Fruit fly (Drosophila melanogaster) ovary, adult (tissue): ENCODE data around the gene NaPi-III.

Experiments
- CG17801 ChIP-seq: fragments of 200-800 bp; optimal IDR thresholded peaks from 2 replicates; lab custom pipeline; 2019; ENCODE audit warnings: missing biosample characterization, mild to moderate bottlenecking, missing genetic modification characterization, moderate library complexity; ENCODE audit not compliant: partially characterized antibody

NaPi-III gene

dm6 chr3L:11102930-11103329, 20.2 kb upstream of the NaPi-III start, which contains the start of gene Elo68alpha:
Gene Elo68alpha, minus strand, starts transcription at chr3L:11103030.
- TF ChIP-seq CG17801 (GFP tag; lab: Kevin White, UChicago): no peak

dm6 chr3L:11103773-11104172, 19.4 kb upstream of the NaPi-III start, which contains the start of gene CG32071:
Gene CG32071, minus strand, starts transcription at chr3L:11103873.
- no peak for TF ChIP-seq CG17801 (GFP tag; lab: Kevin White, UChicago)

dm6 chr3L:11107432-11107831, 15.7 kb upstream of the NaPi-III start, which contains the start of gene CG32073:
Gene CG32073, minus strand, starts transcription at chr3L:11107582.
- TF ChIP-seq CG17801 (GFP tag; lab: Kevin White, UChicago): no peak

- TF ChIP-seq CG17801 (GFP tag; lab: Kevin White, UChicago): no peak
Measured at dm6 chr3L:11107935-11108334, 15.2 kb upstream of the NaPi-III start, which contains the start of gene CG12522. Gene CG12522, plus strand, starts transcription at chr3L:11108235.

dm6 chr3L:11109454-11109853, 13.7 kb upstream of the NaPi-III start, which contains the start of the genes CG34012 and emei:
Gene CG34012, minus strand, starts transcription at chr3L:11109505.
Gene emei, plus strand, starts transcription at chr3L:11109690.
- TF ChIP-seq CG17801 (GFP tag; lab: Kevin White, UChicago): no peak

- no peak for TF ChIP-seq CG17801 (GFP tag; lab: Kevin White, UChicago)
Measured at dm6 chr3L:11112427-11112826, 10.7 kb upstream of the NaPi-III start.

- TF ChIP-seq CG17801 (GFP tag; lab: Kevin White, UChicago): peak; percentile 76
Measured at dm6 chr3L:11113198-11114197, 9.7 kb upstream of the NaPi-III start, which contains the start of gene Sod1. Gene Sod1, minus strand, starts transcription at chr3L:11113740.

- no peak for TF ChIP-seq CG17801 (GFP tag; lab: Kevin White, UChicago)
Measured at dm6 chr3L:11117733-11118132, 5.4 kb upstream of the NaPi-III start.

- no peak for TF ChIP-seq CG17801 (GFP tag; lab: Kevin White, UChicago)
Measured at dm6 chr3L:11118627-11119395, 4.3 kb upstream of the NaPi-III start.

- TF ChIP-seq CG17801 (GFP tag; lab: Kevin White, UChicago): no peak
Measured at dm6 chr3L:11119396-11119900, 3.7 kb upstream of the NaPi-III start.

dm6 chr3L:11119901-11120418, 3.2 kb upstream of the NaPi-III start:
- TF ChIP-seq CG17801 (GFP tag; lab: Kevin White, UChicago): no peak

- peak; percentile 82 for TF ChIP-seq CG17801 (GFP tag; lab: Kevin White, UChicago)
Measured at dm6 chr3L:11120419-11120958, 2.7 kb upstream of the NaPi-III start, which contains the start of the genes FoxK and mRpL2. Gene FoxK, minus strand, starts transcription at chr3L:11120783. Gene mRpL2, plus strand, starts transcription at chr3L:11120847.

dm6 chr3L:11123598-11124284, 593 bp downstream of the NaPi-III start:
- no peak for TF ChIP-seq CG17801 (GFP tag; lab: Kevin White, UChicago)
